Fruit fly (Drosophila melanogaster) whole organism, adult: ENCODE measurements around the gene ddbt.

Experiments used
- CG7101 ChIP-seq: fragments of 200-800 bp; sonication (Bioruptor generic); optimal IDR thresholded peaks from 2 replicates; lab custom pipeline; 2018; ENCODE audit warnings: missing biosample characterization, mild to moderate bottlenecking, missing genetic modification characterization, moderate library complexity
- tj ChIP-seq: fragments of 200-800 bp; sonication (Bioruptor generic); optimal IDR thresholded peaks from 3 replicates; lab custom pipeline; 2017; ENCODE audit warnings: missing biosample characterization, mild to moderate bottlenecking, missing genetic modification characterization, moderate library complexity

- TF ChIP-seq tj (GFP tag; lab: Kevin White, UChicago) = no peak
- TF ChIP-seq CG7101 (tag; lab: Kevin White, UChicago) = no peak
Measured at dm6 chr3L:340124-340523, 23.2 kb downstream of the ddbt start.
